Worm (Caenorhabditis elegans): ENCODE measurements around the gene srw-100.
"Not testable (repeated sequence)": the region's sequence is repeated elsewhere in the genome, so short reads cannot be mapped to it uniquely, and the experiment has no call there.

The srw-100 gene

ce11 chrV:1710909-1711308, at the start of gene srw-100:
srw-100 (plus strand) TSS chrV:1711209.
- TF ChIP-seq him-1 (tag; optimal IDR thresholded peaks at IDR 0.05) (no peak), W03F9.2 (tag; optimal IDR thresholded peaks at IDR 0.05) (no peak), dao-5 (tag; optimal IDR thresholded peaks at IDR 0.05) (no peak)

- TF ChIP-seq dao-5 (tag; optimal IDR thresholded peaks at IDR 0.05) (no peak), W03F9.2 (tag; optimal IDR thresholded peaks at IDR 0.05) (no peak), him-1 (tag; optimal IDR thresholded peaks at IDR 0.05) (no peak)
Measured at ce11 chrV:1662270-1662669, 48.7 kb upstream of the srw-100 start, which contains the start of gene irld-40. irld-40 (plus strand) TSS chrV:1662570.

ce11 chrV:1664921-1665320, 46.1 kb upstream of the srw-100 start, which contains the start of gene K04F1.9:
K04F1.9 (plus strand) TSS chrV:1665221.
- no peak for TF ChIP-seq dao-5 (tag; optimal IDR thresholded peaks at IDR 0.05)
- no peak for TF ChIP-seq W03F9.2 (tag; optimal IDR thresholded peaks at IDR 0.05)
- TF ChIP-seq him-1 (tag; optimal IDR thresholded peaks at IDR 0.05): no peak

- TF ChIP-seq him-1 (tag; optimal IDR thresholded peaks at IDR 0.05) (no peak), dao-5 (tag; optimal IDR thresholded peaks at IDR 0.05) (no peak), W03F9.2 (tag; optimal IDR thresholded peaks at IDR 0.05) (no peak)
Measured at ce11 chrV:1666904-1667303, 44.1 kb upstream of the srw-100 start, which contains the start of gene K04F1.8. K04F1.8 (plus strand) TSS chrV:1667204.

ce11 chrV:1668216-1668615, 42.8 kb upstream of the srw-100 start, which contains the start of gene irld-42:
irld-42 (plus strand) TSS chrV:1668516.
- TF ChIP-seq dao-5 (tag; optimal IDR thresholded peaks at IDR 0.05) (no peak), W03F9.2 (tag; optimal IDR thresholded peaks at IDR 0.05) (no peak), him-1 (tag; optimal IDR thresholded peaks at IDR 0.05) (no peak)

ce11 chrV:1678228-1678627, 32.8 kb upstream of the srw-100 start, which contains the start of gene srw-98:
srw-98 (minus strand) TSS chrV:1678328.
- no peak for TF ChIP-seq him-1 (tag; optimal IDR thresholded peaks at IDR 0.05)
- no peak for TF ChIP-seq dao-5 (tag; optimal IDR thresholded peaks at IDR 0.05)
- no peak for TF ChIP-seq W03F9.2 (tag; optimal IDR thresholded peaks at IDR 0.05)

- no peak for TF ChIP-seq dao-5 (tag; optimal IDR thresholded peaks at IDR 0.05)
- no peak for TF ChIP-seq him-1 (tag; optimal IDR thresholded peaks at IDR 0.05)
- no peak for TF ChIP-seq W03F9.2 (tag; optimal IDR thresholded peaks at IDR 0.05)
Measured at ce11 chrV:1680770-1681169, 30.2 kb upstream of the srw-100 start, which contains the start of gene srw-91. srw-91 (minus strand) TSS chrV:1680870.

ce11 chrV:1682279-1682678, 28.7 kb upstream of the srw-100 start, which contains the start of gene srh-3:
srh-3 (plus strand) TSS chrV:1682579.
- TF ChIP-seq dao-5 (tag; optimal IDR thresholded peaks at IDR 0.05): no peak
- TF ChIP-seq him-1 (tag; optimal IDR thresholded peaks at IDR 0.05): no peak
- no peak for TF ChIP-seq W03F9.2 (tag; optimal IDR thresholded peaks at IDR 0.05)

- TF ChIP-seq him-1 (tag; optimal IDR thresholded peaks at IDR 0.05) (no peak), dao-5 (tag; optimal IDR thresholded peaks at IDR 0.05) (no peak), W03F9.2 (tag; optimal IDR thresholded peaks at IDR 0.05) (no peak)
Measured at ce11 chrV:1685328-1685727, 25.7 kb upstream of the srw-100 start, which contains the start of gene srh-5. srh-5 (plus strand) TSS chrV:1685628.

ce11 chrV:1692494-1692893, 18.5 kb upstream of the srw-100 start, which contains the start of gene Y46H3C.5:
Y46H3C.5 (minus strand) TSS chrV:1692495.
- TF ChIP-seq dao-5, him-1, W03F9.2 (tag; optimal IDR thresholded peaks at IDR 0.05): not testable (repeated sequence)

- not testable (repeated sequence) for TF ChIP-seq dao-5, W03F9.2, him-1 (tag; optimal IDR thresholded peaks at IDR 0.05)
Measured at ce11 chrV:1693876-1694275, 17.1 kb upstream of the srw-100 start, which contains the start of gene Y46H3C.7. Y46H3C.7 (minus strand) TSS chrV:1694022.

- TF ChIP-seq dao-5 (tag; optimal IDR thresholded peaks at IDR 0.05) (no peak), W03F9.2 (tag; optimal IDR thresholded peaks at IDR 0.05) (no peak), him-1 (tag; optimal IDR thresholded peaks at IDR 0.05) (no peak)
Measured at ce11 chrV:1698400-1698799, 12.6 kb upstream of the srw-100 start.

ce11 chrV:1699228-1699795, 11.7 kb upstream of the srw-100 start:
- TF ChIP-seq W03F9.2 (tag; optimal IDR thresholded peaks at IDR 0.05): no peak
- no peak for TF ChIP-seq dao-5 (tag; optimal IDR thresholded peaks at IDR 0.05)
- TF ChIP-seq him-1 (tag; optimal IDR thresholded peaks at IDR 0.05): no peak

ce11 chrV:1701584-1702101, 9.4 kb upstream of the srw-100 start, which contains the start of gene srw-90:
srw-90 (plus strand) TSS chrV:1702051.
- TF ChIP-seq dao-5 (tag; optimal IDR thresholded peaks at IDR 0.05): no peak
- TF ChIP-seq W03F9.2 (tag; optimal IDR thresholded peaks at IDR 0.05): no peak
- no peak for TF ChIP-seq him-1 (tag; optimal IDR thresholded peaks at IDR 0.05)

Data from whole organism, L4/young adult.